Fruit fly (Drosophila melanogaster) whole organism, wandering third instar larva: ENCODE data around the gene Cdc6.

Experiments
- Abd-B ChIP-seq: fragments of >200 bp; optimal IDR thresholded peaks from 2 replicates; lab custom pipeline; 2017; ENCODE audit warnings: missing biosample characterization, missing genetic modification characterization
- CG32264 ChIP-seq: fragments of 200-800 bp; sonication (Bioruptor generic); optimal IDR thresholded peaks from 2 replicates; lab custom pipeline; 2016; ENCODE audit warnings: missing biosample characterization, missing genetic modification characterization
- CG9705 ChIP-seq: fragments of 200-800 bp; sonication (Bioruptor generic); optimal IDR thresholded peaks from 2 replicates; lab custom pipeline; 2018; ENCODE audit warnings: missing biosample characterization, mild to moderate bottlenecking, missing genetic modification characterization
- CrebA ChIP-seq: fragments of 200-800 bp; sonication (Bioruptor generic); optimal IDR thresholded peaks from 2 replicates; lab custom pipeline; 2016; ENCODE audit warnings: missing biosample characterization, mild to moderate bottlenecking, missing genetic modification characterization, borderline replicate concordance
- Dfd ChIP-seq: fragments of >200 bp; optimal IDR thresholded peaks from 2 replicates; lab custom pipeline; 2017; ENCODE audit warnings: missing biosample characterization, missing genetic modification characterization
- Dif ChIP-seq: fragments of 200-275, 200-300 bp; sonication (Bioruptor generic); optimal IDR thresholded peaks from 2 replicates; lab custom pipeline; 2018; ENCODE audit warnings: missing biosample characterization, missing genetic modification characterization; ENCODE audit not compliant: partially characterized antibody
- HLH106 ChIP-seq: fragments of 200-800 bp; optimal IDR thresholded peaks from 3 replicates; lab custom pipeline; 2019; ENCODE audit warnings: missing biosample characterization, mild to moderate bottlenecking, missing genetic modification characterization, moderate library complexity
- Hr78 ChIP-seq: fragments of >200 bp; optimal IDR thresholded peaks from 2 replicates; lab custom pipeline; 2017; ENCODE audit warnings: missing biosample characterization, missing genetic modification characterization
- Jra ChIP-seq: sonication (Bioruptor generic); optimal IDR thresholded peaks from 2 replicates; lab custom pipeline; 2016; ENCODE audit warnings: missing biosample characterization, missing genetic modification characterization
- Myc ChIP-seq: fragments of >200 bp; optimal IDR thresholded peaks from 2 replicates; lab custom pipeline; 2017
- N ChIP-seq: fragments of >200 bp; optimal IDR thresholded peaks from 2 replicates; lab custom pipeline; 2018; ENCODE audit warnings: missing biosample characterization, missing external identifiers, missing genetic modification characterization
- OdsH ChIP-seq: fragments of 200-800 bp; sonication (Bioruptor generic); optimal IDR thresholded peaks from 2 replicates; lab custom pipeline; 2016; ENCODE audit warnings: missing biosample characterization, mild to moderate bottlenecking, missing genetic modification characterization
- Rel ChIP-seq, 2 experiments: fragments of 200-800 bp; sonication (Bioruptor generic) in 1 of 2; optimal IDR thresholded peaks; 2 replicates in 1 of 2; 3 replicates in 1 of 2; lab custom pipeline; 2016 to 2019; ENCODE audit warnings: mild to moderate bottlenecking in 2 of 2, missing biosample characterization in 2 of 2, missing genetic modification characterization in 2 of 2, moderate library complexity in 1 of 2
- Sp1 ChIP-seq: fragments of 200-800 bp; sonication (Bioruptor generic); optimal IDR thresholded peaks from 3 replicates; lab custom pipeline; 2019; ENCODE audit warnings: missing biosample characterization, mild to moderate bottlenecking, missing genetic modification characterization, moderate library complexity
- Vsx2 ChIP-seq: fragments of 200-300, 225-300 bp; sonication (Bioruptor generic); optimal IDR thresholded peaks from 2 replicates; lab custom pipeline; 2018; ENCODE audit warnings: missing biosample characterization, missing genetic modification characterization; ENCODE audit not compliant: partially characterized antibody
- brk ChIP-seq: fragments of 200-800 bp; sonication (Bioruptor generic); optimal IDR thresholded peaks from 2 replicates; lab custom pipeline; 2016; ENCODE audit warnings: missing biosample characterization, mild to moderate bottlenecking, missing genetic modification characterization
- dl ChIP-seq, 2 experiments: fragments of 175-275, 200-275 bp in 1 of 2; fragments of 200-275 bp in 1 of 2; sonication (Bioruptor generic); optimal IDR thresholded peaks; lab custom pipeline; 2018; ENCODE audit warnings: mild to moderate bottlenecking in 2 of 2, missing biosample characterization in 2 of 2, missing genetic modification characterization in 2 of 2, moderate library complexity in 2 of 2; ENCODE audit not compliant: partially characterized antibody in 2 of 2, insufficient read depth in 1 of 2
- dsf ChIP-seq: sonication (Bioruptor generic); optimal IDR thresholded peaks from 2 replicates; lab custom pipeline; 2016; ENCODE audit warnings: missing biosample characterization, missing genetic modification characterization, borderline replicate concordance
- foxo ChIP-seq, 2 experiments: fragments of 200-800 bp; sonication (Bioruptor generic); optimal IDR thresholded peaks; 2 replicates in 1 of 2; 3 replicates in 1 of 2; lab custom pipeline; 2016 to 2017; ENCODE audit warnings: missing biosample characterization in 2 of 2, missing genetic modification characterization in 2 of 2
- fru ChIP-seq: fragments of 200-800 bp; sonication (Bioruptor generic); optimal IDR thresholded peaks from 3 replicates; lab custom pipeline; 2016; ENCODE audit warnings: missing biosample characterization, mild to moderate bottlenecking, missing genetic modification characterization
- h ChIP-seq: fragments of 200-800 bp; sonication (Bioruptor generic); optimal IDR thresholded peaks from 3 replicates; lab custom pipeline; 2016; ENCODE audit warnings: missing biosample characterization, mild to moderate bottlenecking, missing genetic modification characterization
- jim ChIP-seq: fragments of 175-275, 200-325 bp; sonication (Bioruptor generic); optimal IDR thresholded peaks from 2 replicates; lab custom pipeline; 2016; ENCODE audit warnings: missing biosample characterization, mild to moderate bottlenecking, missing genetic modification characterization
- pan ChIP-seq: fragments of >200 bp; optimal IDR thresholded peaks from 2 replicates; lab custom pipeline; 2017
- psq ChIP-seq: fragments of 200-800 bp; sonication (Bioruptor generic); optimal IDR thresholded peaks from 3 replicates; lab custom pipeline; 2017; ENCODE audit warnings: missing biosample characterization, mild to moderate bottlenecking, missing genetic modification characterization, moderate library complexity
- rgr ChIP-seq: fragments of 200-800 bp; sonication (Bioruptor generic); optimal IDR thresholded peaks from 3 replicates; lab custom pipeline; 2016; ENCODE audit warnings: missing biosample characterization, mild to moderate bottlenecking, missing genetic modification characterization
- sage ChIP-seq: fragments of 200-800 bp; sonication (Bioruptor generic); optimal IDR thresholded peaks from 2 replicates; lab custom pipeline; 2016; ENCODE audit warnings: missing biosample characterization, mild to moderate bottlenecking, missing genetic modification characterization
- sv ChIP-seq: fragments of 200-800 bp; sonication (Bioruptor generic); optimal IDR thresholded peaks from 3 replicates; lab custom pipeline; 2016; ENCODE audit warnings: missing biosample characterization, missing genetic modification characterization
- tai ChIP-seq: sonication (Bioruptor generic); optimal IDR thresholded peaks from 2 replicates; lab custom pipeline; 2016; ENCODE audit warnings: missing biosample characterization, missing genetic modification characterization
- usp ChIP-seq: fragments of >200 bp; optimal IDR thresholded peaks from 2 replicates; lab custom pipeline; 2017; ENCODE audit warnings: missing biosample characterization, missing genetic modification characterization

Cdc6 gene

DNA sequence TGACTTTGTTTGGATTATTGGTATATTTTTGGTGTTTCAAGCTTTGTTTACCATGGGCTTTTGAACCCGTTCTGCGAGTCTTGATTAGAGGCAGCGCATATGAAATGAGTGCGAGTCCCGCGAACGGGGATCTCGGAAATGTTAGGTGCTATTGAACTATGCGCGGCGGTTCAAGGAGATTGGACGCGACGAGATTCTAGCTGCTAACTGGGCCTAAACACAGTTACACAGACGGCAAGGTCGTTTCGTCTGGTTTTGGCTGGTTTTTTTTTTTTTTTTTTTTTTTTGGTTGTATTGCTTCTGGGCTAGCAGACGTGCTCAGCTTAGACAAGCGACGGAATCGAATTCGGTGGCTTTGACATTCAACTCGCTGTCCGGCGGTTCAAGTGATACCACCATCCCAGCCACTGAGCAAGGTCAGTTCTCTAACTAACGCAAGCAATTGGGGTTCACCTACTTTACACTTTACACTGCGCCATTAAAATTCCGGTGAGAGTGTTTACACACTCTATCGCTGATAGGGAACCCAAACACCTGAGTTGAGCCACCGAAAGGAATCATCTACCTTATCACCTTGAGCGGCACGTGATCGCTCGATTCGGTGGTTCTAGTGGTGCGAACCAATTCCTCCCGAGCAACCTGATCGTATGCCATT, 48.2 kb upstream of the Cdc6 start:
- TF ChIP-seq sv (GFP tag; lab: Kevin White, UChicago), result no peak
- TF ChIP-seq Rel (GFP tag; optimal IDR thresholded peaks at IDR 0.05; lab: Kevin White, UChicago), result no peak
- TF ChIP-seq Rel (tag; optimal IDR thresholded peaks at IDR 0.05; lab: Kevin White, UChicago), result peak; percentile 54

DNA sequence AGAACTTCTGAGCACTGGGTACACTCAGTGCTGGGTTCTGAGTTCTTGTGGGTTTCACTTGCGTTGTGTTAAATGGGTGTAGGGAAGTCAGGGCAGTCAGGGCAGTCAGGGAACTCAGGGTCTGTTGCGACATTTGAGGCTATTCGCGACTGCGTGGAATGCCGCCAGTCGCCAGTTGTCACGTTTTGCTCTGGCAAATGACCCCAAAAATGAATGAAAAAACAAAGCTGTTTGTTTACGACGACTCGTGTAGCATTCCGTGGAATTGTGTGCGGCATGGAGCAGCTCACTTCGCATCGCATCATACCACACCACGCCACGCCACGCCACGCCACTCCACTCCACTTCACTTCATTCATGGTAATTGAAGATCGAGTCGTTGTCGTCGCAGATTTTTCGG, 47.4 kb upstream of the Cdc6 start:
- TF ChIP-seq foxo (GFP tag; optimal IDR thresholded peaks at IDR 0.05; lab: Kevin White, UChicago), result peak in 1 of 2 experiments; percentile 18
- TF ChIP-seq Rel (GFP tag; optimal IDR thresholded peaks at IDR 0.05; lab: Kevin White, UChicago), result no peak
- peak; percentile 27 for TF ChIP-seq Rel (tag; optimal IDR thresholded peaks at IDR 0.05; lab: Kevin White, UChicago)
- peak; percentile 55 for TF ChIP-seq h (GFP tag; lab: Kevin White, UChicago)
- no peak for TF ChIP-seq Hr78

DNA sequence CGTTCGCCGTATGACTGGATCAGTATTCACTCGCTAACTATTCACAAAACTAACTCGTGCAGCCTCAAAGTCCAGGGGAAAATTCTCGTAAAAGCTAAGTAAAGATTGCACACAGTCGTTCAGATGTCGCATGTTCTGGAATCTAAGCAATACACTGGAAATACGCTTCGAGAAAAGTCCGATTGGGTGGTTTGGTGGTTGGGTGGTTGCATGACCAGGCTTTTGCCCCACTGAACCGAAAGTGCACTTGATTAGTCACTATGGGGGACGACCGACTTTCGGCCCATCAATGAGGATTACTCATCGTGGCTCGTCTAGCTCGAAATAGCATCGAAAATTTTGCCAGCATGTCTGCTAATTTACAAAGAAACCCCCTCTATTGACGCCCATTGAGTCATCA, 46.5 kb upstream of the Cdc6 start:
- TF ChIP-seq h (GFP tag; lab: Kevin White, UChicago) (no peak), sage (no peak), fru (GFP tag; lab: Kevin White, UChicago) (no peak), Rel (GFP tag; optimal IDR thresholded peaks at IDR 0.05; lab: Kevin White, UChicago) (no peak), Rel (tag; optimal IDR thresholded peaks at IDR 0.05; lab: Kevin White, UChicago) (no peak), Sp1 (GFP tag; lab: Kevin White, UChicago) (no peak), dl (GFP tag; optimal IDR thresholded peaks at IDR 0.05; lab: Kevin White, UChicago; ENCODE audit: insufficient read depth in 1 of 2, partially characterized antibody in 2 of 2) (no peak), foxo (GFP tag; optimal IDR thresholded peaks at IDR 0.05; lab: Kevin White, UChicago) (no peak), psq (no peak), CrebA (GFP tag; lab: Kevin White, UChicago) (no peak), brk (GFP tag; lab: Kevin White, UChicago) (no peak), rgr (no peak), sv (GFP tag; lab: Kevin White, UChicago) (no peak), OdsH (GFP tag; lab: Kevin White, UChicago) (no peak), Myc (lab: Kevin White, UChicago) (no peak), dsf (no peak)

DNA sequence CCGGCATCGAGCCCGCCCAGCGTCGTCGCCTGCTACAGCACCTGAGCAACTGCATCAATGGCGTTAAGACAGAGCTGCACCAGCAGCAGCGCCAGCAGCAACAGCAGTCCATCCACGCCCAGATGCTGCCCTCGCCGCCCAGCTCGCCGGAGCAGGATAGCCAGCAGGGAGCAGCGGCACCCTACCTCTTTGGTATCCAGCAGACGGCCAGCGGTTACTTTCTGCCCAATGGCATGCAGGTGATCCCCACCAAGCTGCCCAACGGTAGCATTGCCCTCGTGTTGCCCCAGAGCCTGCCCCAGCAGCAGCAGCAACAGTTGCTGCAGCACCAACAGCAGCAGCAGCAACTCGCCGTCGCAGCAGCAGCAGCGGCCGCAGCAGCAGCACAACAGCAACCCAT, 43.9 kb upstream of the Cdc6 start:
- TF ChIP-seq N (no peak), psq (no peak), CG32264 (GFP tag; lab: Kevin White, UChicago) (no peak), Dif (no peak), OdsH (GFP tag; lab: Kevin White, UChicago) (no peak), usp (GFP tag; lab: Kevin White, UChicago) (no peak), Dfd (GFP tag; lab: Kevin White, UChicago) (no peak), pan (lab: Kevin White, UChicago) (no peak), h (GFP tag; lab: Kevin White, UChicago) (no peak), Jra (no peak), HLH106 (no peak), foxo (GFP tag; optimal IDR thresholded peaks at IDR 0.05; lab: Kevin White, UChicago) (no peak), Sp1 (GFP tag; lab: Kevin White, UChicago) (no peak), Abd-B (GFP tag; lab: Kevin White, UChicago) (no peak), Vsx2 (no peak), dl (GFP tag; optimal IDR thresholded peaks at IDR 0.05; lab: Kevin White, UChicago; ENCODE audit: insufficient read depth in 1 of 2, partially characterized antibody in 2 of 2) (no peak), tai (GFP tag; lab: Kevin White, UChicago) (no peak), CG9705 (no peak), sage (no peak)

DNA sequence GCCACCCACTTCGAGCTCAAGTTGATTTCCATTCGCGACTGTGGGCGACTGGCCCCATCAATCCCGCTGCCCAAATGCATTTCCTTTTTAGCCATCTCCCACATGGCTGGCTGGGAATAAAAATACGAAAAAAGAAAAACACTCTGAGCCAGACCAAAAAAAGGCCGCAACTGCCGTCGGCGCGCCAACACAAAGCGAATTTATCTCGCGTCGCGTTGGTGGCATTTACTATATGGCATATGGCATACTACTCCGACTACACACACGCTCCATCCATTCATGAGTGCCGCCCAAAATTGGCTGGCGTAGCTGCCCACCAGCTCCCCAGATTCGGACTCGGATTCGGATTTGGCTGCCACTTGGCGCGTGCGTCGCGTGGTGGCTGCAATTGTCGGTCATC, 42.6 kb upstream of the Cdc6 start:
- TF ChIP-seq jim, result no peak
- TF ChIP-seq pan (lab: Kevin White, UChicago), result no peak
- no peak for TF ChIP-seq Jra
- TF ChIP-seq fru (GFP tag; lab: Kevin White, UChicago), result no peak
- no peak for TF ChIP-seq foxo (GFP tag; optimal IDR thresholded peaks at IDR 0.05; lab: Kevin White, UChicago)
- TF ChIP-seq, all 38 proteins: peak for 0
